Fruit fly (Drosophila melanogaster): Measurements from ENCODE around the gene Hsc70-2.

The Hsc70-2 gene

dm6 chr3R:13044459-13044858 lies at the start of gene Hsc70-2:
Hsc70-2 (plus strand) TSS chr3R:13044759.
- TF ChIP-seq CG10669 (GFP tag; optimal IDR thresholded peaks at IDR 0.05) (no peak), Sox15 (GFP tag; optimal IDR thresholded peaks at IDR 0.05) (no peak), CG11902 (GFP tag; optimal IDR thresholded peaks at IDR 0.05) (no peak), CG3919 (GFP tag; optimal IDR thresholded peaks at IDR 0.05) (no peak), CG15336 (GFP tag; IDR thresholded peaks at IDR 0.05) (no peak), Eip93F (GFP tag; optimal IDR thresholded peaks at IDR 0.05) (no peak), CG6276 (GFP tag; optimal IDR thresholded peaks at IDR 0.05) (no peak), Sox102F (GFP tag; optimal IDR thresholded peaks at IDR 0.05) (no peak), Lpt (GFP tag; optimal IDR thresholded peaks at IDR 0.05) (no peak), lz (GFP tag; optimal IDR thresholded peaks at IDR 0.05) (no peak)

- TF ChIP-seq acj6 (GFP tag; optimal IDR thresholded peaks at IDR 0.05), result no peak
- TF ChIP-seq pdm3 (GFP tag; optimal IDR thresholded peaks at IDR 0.05), result no peak
- TF ChIP-seq CG6163 (GFP tag; IDR thresholded peaks at IDR 0.05), result no peak
Measured at dm6 chr3R:12995047-12995446, 49.5 kb upstream of the Hsc70-2 start, which contains the start of gene yellow-f2. yellow-f2 (minus strand) TSS chr3R:12995147.

DNA sequence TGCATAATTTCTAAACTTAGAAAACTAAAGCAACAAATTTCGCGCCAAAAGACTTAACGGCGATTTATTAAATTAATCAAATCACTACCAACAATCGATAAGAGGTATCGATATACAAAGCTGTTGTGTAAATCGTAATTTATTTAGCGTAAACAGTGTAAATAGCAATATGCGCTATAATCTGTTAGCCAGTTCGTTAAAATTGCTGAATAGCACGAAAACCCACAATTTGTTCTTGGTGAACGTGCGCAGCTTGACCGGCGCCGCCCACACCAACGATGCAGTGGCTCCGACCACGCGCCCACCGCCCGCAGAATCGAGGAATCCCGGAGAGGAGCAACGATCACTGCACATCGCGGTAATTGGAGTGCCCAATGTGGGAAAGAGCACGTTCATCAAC lies 49.0 kb upstream of the Hsc70-2 start, which contains the start of gene CG7488:
Gene CG7488, plus strand, starts transcription at position 99 of the 400 bp plus-strand sequence.
- no peak for TF ChIP-seq spab (GFP tag; optimal IDR thresholded peaks at IDR 0.05)
- TF ChIP-seq eg (GFP tag; IDR thresholded peaks at IDR 0.05), result no peak
- no peak for TF ChIP-seq net (GFP tag; optimal IDR thresholded peaks at IDR 0.05)
- no peak for TF ChIP-seq Sox15 (GFP tag; optimal IDR thresholded peaks at IDR 0.05)
- TF ChIP-seq esn (GFP tag; optimal IDR thresholded peaks at IDR 0.05), result no peak
- TF ChIP-seq Met (GFP tag; optimal IDR thresholded peaks at IDR 0.05), result no peak
- no peak for TF ChIP-seq CG6808 (GFP tag; optimal IDR thresholded peaks at IDR 0.05)
- TF ChIP-seq CG11762 (GFP tag; optimal IDR thresholded peaks at IDR 0.05; ENCODE audit: insufficient read depth), result no peak
- TF ChIP-seq CG10631 (GFP tag; optimal IDR thresholded peaks at IDR 0.05), result no peak
- TF ChIP-seq Hr38 (GFP tag; optimal IDR thresholded peaks at IDR 0.05), result no peak
- TF ChIP-seq Blimp-1 (GFP tag; optimal IDR thresholded peaks at IDR 0.05), result no peak
- no peak for TF ChIP-seq acj6 (GFP tag; optimal IDR thresholded peaks at IDR 0.05)
- TF ChIP-seq fd85E (GFP tag; optimal IDR thresholded peaks at IDR 0.05), result no peak
- TF ChIP-seq CG8632 (GFP tag; optimal IDR thresholded peaks at IDR 0.05), result no peak
- no peak for TF ChIP-seq CG15336 (GFP tag; IDR thresholded peaks at IDR 0.05)
- TF ChIP-seq lz (GFP tag; optimal IDR thresholded peaks at IDR 0.05), result no peak
- no peak for TF ChIP-seq cyc (GFP tag; optimal IDR thresholded peaks at IDR 0.05)
- no peak for TF ChIP-seq CG8119 (GFP tag; IDR thresholded peaks at IDR 0.05)
- TF ChIP-seq CG7368 (GFP tag; optimal IDR thresholded peaks at IDR 0.05), result no peak
- no peak for TF ChIP-seq CG6792 (GFP tag; optimal IDR thresholded peaks at IDR 0.05)

DNA sequence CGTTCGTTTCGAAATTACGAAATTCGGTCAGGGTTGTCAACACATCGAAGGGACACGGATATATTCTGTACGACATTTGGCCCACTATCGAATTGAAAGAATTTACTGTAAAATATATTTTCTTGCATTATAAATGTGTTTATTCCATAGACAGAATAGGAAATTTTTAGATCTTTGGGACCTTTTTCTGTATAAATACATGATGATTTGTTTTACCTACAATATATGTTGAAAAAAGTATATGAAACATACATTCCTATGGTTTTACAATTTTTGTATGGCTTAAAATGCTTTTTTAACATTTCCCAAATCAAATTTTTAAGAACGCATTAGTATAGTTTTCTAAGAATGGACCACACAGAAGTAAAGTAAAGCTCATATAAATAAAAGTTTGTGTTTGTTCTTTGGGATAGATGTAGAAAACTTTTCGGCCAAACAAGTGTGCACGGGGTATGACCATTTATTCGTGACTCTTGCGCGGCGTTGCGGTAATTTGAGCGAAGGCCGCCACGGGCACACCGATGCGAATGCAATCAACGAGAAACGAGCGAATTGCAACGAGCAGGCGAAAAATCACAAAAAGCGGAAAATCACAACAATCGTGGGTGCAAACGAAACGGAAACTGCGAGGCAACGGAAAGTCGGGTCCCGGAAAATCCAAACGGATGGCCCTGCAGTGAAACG lies 46.9 kb upstream of the Hsc70-2 start, which contains the start of the genes CG17327, CG44194 and CG7518:
Gene CG17327, minus strand, starts transcription at position 177 of the 684 bp plus-strand sequence.
Gene CG44194, minus strand, starts transcription at position 177 of the 684 bp plus-strand sequence.
Gene CG7518, plus strand, starts transcription at position 540 of the 684 bp plus-strand sequence.
- no peak for TF ChIP-seq Sox14 (GFP tag; optimal IDR thresholded peaks at IDR 0.05)
- TF ChIP-seq CG7368 (GFP tag; optimal IDR thresholded peaks at IDR 0.05), result no peak
- TF ChIP-seq CG6276 (GFP tag; optimal IDR thresholded peaks at IDR 0.05), result no peak
- TF ChIP-seq CG6808 (GFP tag; optimal IDR thresholded peaks at IDR 0.05), result no peak
- TF ChIP-seq CG10669 (GFP tag; optimal IDR thresholded peaks at IDR 0.05), result no peak
- no peak for TF ChIP-seq Eip93F (GFP tag; optimal IDR thresholded peaks at IDR 0.05)
- no peak for TF ChIP-seq CG34406 (GFP tag; optimal IDR thresholded peaks at IDR 0.05)
- no peak for TF ChIP-seq fkh (GFP tag; optimal IDR thresholded peaks at IDR 0.05)
- peak; percentile 1 for TF ChIP-seq CG31627 (GFP tag; optimal IDR thresholded peaks at IDR 0.05)
- TF ChIP-seq CG3919 (GFP tag; optimal IDR thresholded peaks at IDR 0.05), result no peak
- TF ChIP-seq CG11762 (GFP tag; optimal IDR thresholded peaks at IDR 0.05; ENCODE audit: insufficient read depth), result no peak
- TF ChIP-seq Lpt (GFP tag; optimal IDR thresholded peaks at IDR 0.05), result no peak
- TF ChIP-seq CG32006 (GFP tag; optimal IDR thresholded peaks at IDR 0.05), result no peak
- no peak for TF ChIP-seq achi (GFP tag; optimal IDR thresholded peaks at IDR 0.05)
- TF ChIP-seq Sox102F (GFP tag; optimal IDR thresholded peaks at IDR 0.05), result no peak
- TF ChIP-seq fd59A (GFP tag; optimal IDR thresholded peaks at IDR 0.05), result no peak
- no peak for TF ChIP-seq Hr4 (GFP tag; optimal IDR thresholded peaks at IDR 0.05)
- no peak for TF ChIP-seq Ets21C (GFP tag; optimal IDR thresholded peaks at IDR 0.05)
- TF ChIP-seq Eip78C (GFP tag), result no peak
- TF ChIP-seq Met (GFP tag; optimal IDR thresholded peaks at IDR 0.05), result no peak
- peak; percentile 27 for TF ChIP-seq esn (GFP tag; optimal IDR thresholded peaks at IDR 0.05)
- no peak for TF ChIP-seq CG16779 (tag; optimal IDR thresholded peaks at IDR 0.05)
- no peak for TF ChIP-seq net (GFP tag; optimal IDR thresholded peaks at IDR 0.05)
- TF ChIP-seq CG3032 (tag; optimal IDR thresholded peaks at IDR 0.05), result peak; percentile 25
- no peak for TF ChIP-seq salr (GFP tag; optimal IDR thresholded peaks at IDR 0.05)
- TF ChIP-seq cyc (GFP tag; optimal IDR thresholded peaks at IDR 0.05), result peak; percentile 22
- no peak for TF ChIP-seq vri (GFP tag; optimal IDR thresholded peaks at IDR 0.05)
- no peak for TF ChIP-seq CG8319 (GFP tag; optimal IDR thresholded peaks at IDR 0.05)

All from whole organism, prepupa.